Worm (Caenorhabditis elegans) whole organism, L4 larva: ENCODE data around the gene mtcu-2.
A peak's percentile ranks its signal among the peaks of the same experiment; 100 is the strongest.

Source experiments
- D1046.2 ChIP-seq: fragments of 200-800 bp; sonication (Bioruptor generic); IDR thresholded peaks from 2 replicates; pipeline ENCODE4 v1.3.6; 2022; ENCODE audit warnings: missing genetic modification characterization, missing compliant biosample characterization
- F10B5.3 ChIP-seq: sonication (generic microtip); optimal IDR thresholded peaks from 2 replicates; lab custom pipeline; 2016; ENCODE audit warnings: mild to moderate bottlenecking, missing genetic modification characterization, missing compliant biosample characterization
- F37D6.2 ChIP-seq: sonication (generic microtip); optimal IDR thresholded peaks from 2 replicates; lab custom pipeline; 2016; ENCODE audit warnings: mild to moderate bottlenecking, missing genetic modification characterization, missing compliant biosample characterization
- T20F7.1 ChIP-seq: fragments of 200-800 bp; sonication (Bioruptor generic); optimal IDR thresholded peaks from 2 replicates; lab custom pipeline; 2018; ENCODE audit warnings: mild to moderate bottlenecking, missing genetic modification characterization, missing compliant biosample characterization
- T26A8.4 ChIP-seq: fragments of 200-800 bp; sonication (Bioruptor generic); IDR thresholded peaks from 2 replicates; pipeline ENCODE4 v1.3.6; 2022; ENCODE audit warnings: missing genetic modification characterization, missing compliant biosample characterization
- ZK546.5 ChIP-seq, 2 experiments: sonication (generic microtip); optimal IDR thresholded peaks; 2 replicates each; lab custom pipeline; 2017; ENCODE audit warnings: missing biosample characterization in 2 of 2, missing genetic modification characterization in 2 of 2
- aha-1 ChIP-seq: fragments of 150-350 bp; peaks from one replicate; lab custom pipeline; 2014; ENCODE audit warnings: missing biosample characterization, missing genetic modification characterization
- arid-1 ChIP-seq: fragments of 200-800 bp; sonication (Bioruptor generic); conservative IDR thresholded peaks from 2 replicates; pipeline ENCODE4 v1.3.6; 2022; ENCODE audit warnings: missing genetic modification reagents, missing genetic modification characterization, missing compliant biosample characterization
- ceh-32 ChIP-seq: sonication (generic microtip); optimal IDR thresholded peaks from 2 replicates; lab custom pipeline; 2016; ENCODE audit warnings: mild to moderate bottlenecking, missing genetic modification characterization, missing compliant biosample characterization; ENCODE audit not compliant: poor library complexity
- ceh-44 ChIP-seq: fragments of 200-800 bp; sonication (Bioruptor generic); IDR thresholded peaks from 2 replicates; pipeline ENCODE4 v1.3.6; 2022; ENCODE audit warnings: missing genetic modification reagents, missing genetic modification characterization, missing compliant biosample characterization
- ceh-62 ChIP-seq: sonication (generic microtip); optimal IDR thresholded peaks from 2 replicates; lab custom pipeline; 2017; ENCODE audit warnings: missing biosample characterization, missing genetic modification characterization
- ces-1 ChIP-seq: fragments of 150-350 bp; sonication (generic microtip); optimal IDR thresholded peaks from 4 replicates; lab custom pipeline; 2014; ENCODE audit warnings: missing biosample characterization, missing genetic modification reagents, missing genetic modification characterization
- daf-8 ChIP-seq: fragments of 200-800 bp; sonication (Bioruptor generic); IDR thresholded peaks from 2 replicates; pipeline ENCODE4 v1.3.6; 2022; ENCODE audit warnings: missing genetic modification characterization, missing compliant biosample characterization
- dmd-9 ChIP-seq: fragments of 200-800 bp; sonication (Bioruptor generic); IDR thresholded peaks from 2 replicates; pipeline ENCODE4 v1.3.6; 2022; ENCODE audit warnings: missing genetic modification reagents, missing genetic modification characterization, missing compliant biosample characterization
- dpl-1 ChIP-seq: fragments of 150-350 bp; optimal IDR thresholded peaks from 2 replicates; lab custom pipeline; 2014; ENCODE audit warnings: missing biosample characterization, missing genetic modification reagents, missing genetic modification characterization
- egl-27 ChIP-seq: sonication (generic microtip); optimal IDR thresholded peaks from 3 replicates; lab custom pipeline; 2017; ENCODE audit warnings: missing biosample characterization, missing genetic modification reagents, missing genetic modification characterization
- egl-43 ChIP-seq: fragments of 200-800 bp; sonication (Bioruptor generic); IDR thresholded peaks from 2 replicates; pipeline ENCODE4 v1.3.6; 2022; ENCODE audit warnings: missing genetic modification reagents, missing genetic modification characterization, missing compliant biosample characterization
- fkh-10 ChIP-seq: fragments of 150-350 bp; optimal IDR thresholded peaks from 2 replicates; lab custom pipeline; 2014; ENCODE audit warnings: missing biosample characterization, missing genetic modification reagents, missing genetic modification characterization
- fos-1 ChIP-seq: fragments of 150-350 bp; optimal IDR thresholded peaks from 2 replicates; lab custom pipeline; 2014; ENCODE audit warnings: missing biosample characterization, missing genetic modification characterization
- gei-8 ChIP-seq: fragments of 200-800 bp; sonication (Bioruptor generic); optimal IDR thresholded peaks from 2 replicates; lab custom pipeline; 2018; ENCODE audit warnings: mild to moderate bottlenecking, missing genetic modification characterization, missing compliant biosample characterization
- hmg-1.1 ChIP-seq: fragments of 200-800 bp; sonication (Bioruptor generic); IDR thresholded peaks from 2 replicates; pipeline ENCODE4 v1.3.6; 2022; ENCODE audit warnings: missing genetic modification reagents, missing genetic modification characterization, missing compliant biosample characterization
- lim-7 ChIP-seq: fragments of 200-800 bp; sonication (Bioruptor generic); IDR thresholded peaks from 2 replicates; pipeline ENCODE4 v1.3.6; 2022; ENCODE audit warnings: missing genetic modification characterization, missing compliant biosample characterization
- lin-15B ChIP-seq: fragments of 150-350 bp; sonication (generic microtip); optimal IDR thresholded peaks from 3 replicates; lab custom pipeline; 2014; ENCODE audit warnings: missing biosample characterization, missing genetic modification characterization
- lin-29 ChIP-seq: fragments of 200-800 bp; sonication (Bioruptor generic); IDR thresholded peaks from 2 replicates; pipeline ENCODE4 v1.3.6; 2022; ENCODE audit warnings: missing genetic modification reagents, missing genetic modification characterization, missing compliant biosample characterization
- lin-39 ChIP-seq: fragments of 150-350 bp; optimal IDR thresholded peaks from 2 replicates; lab custom pipeline; 2014; ENCODE audit warnings: missing biosample characterization, missing genetic modification reagents, missing genetic modification characterization
- lir-3 ChIP-seq: sonication (generic microtip); optimal IDR thresholded peaks from 2 replicates; lab custom pipeline; 2016; ENCODE audit warnings: mild to moderate bottlenecking, missing genetic modification characterization, missing compliant biosample characterization
- madf-9 ChIP-seq: fragments of 200-800 bp; sonication (Bioruptor generic); conservative IDR thresholded peaks from 2 replicates; pipeline ENCODE4 v1.3.6; 2022; ENCODE audit warnings: missing genetic modification reagents, missing genetic modification characterization, missing compliant biosample characterization
- mep-1 ChIP-seq: fragments of 150-350 bp; sonication (generic microtip); optimal IDR thresholded peaks from 3 replicates; lab custom pipeline; 2014; ENCODE audit warnings: missing biosample characterization, missing genetic modification characterization
- mxl-3 ChIP-seq: fragments of 200-800 bp; sonication (Bioruptor generic); optimal IDR thresholded peaks from 2 replicates; lab custom pipeline; 2018; ENCODE audit warnings: mild to moderate bottlenecking, missing genetic modification characterization, missing compliant biosample characterization
- nhr-102 ChIP-seq: sonication (generic microtip); optimal IDR thresholded peaks from 2 replicates; lab custom pipeline; 2016; ENCODE audit warnings: mild to moderate bottlenecking, missing genetic modification characterization, moderate library complexity, missing compliant biosample characterization
- nhr-111 ChIP-seq: fragments of 200-800 bp; sonication (Bioruptor generic); optimal IDR thresholded peaks from 2 replicates; lab custom pipeline; 2018; ENCODE audit warnings: mild to moderate bottlenecking, missing genetic modification characterization, missing compliant biosample characterization
- nhr-28 ChIP-seq: fragments of 150-350 bp; optimal IDR thresholded peaks from 2 replicates; lab custom pipeline; 2014; ENCODE audit warnings: missing biosample characterization, missing genetic modification characterization
- nhr-41 ChIP-seq: fragments of 200-800 bp; sonication (Bioruptor generic); IDR thresholded peaks from 2 replicates; pipeline ENCODE4 v1.3.6; 2022; ENCODE audit warnings: missing genetic modification reagents, missing genetic modification characterization, missing compliant biosample characterization
- nhr-42 ChIP-seq: fragments of 200-800 bp; sonication (Bioruptor generic); IDR thresholded peaks from 2 replicates; pipeline ENCODE4 v1.3.6; 2022; ENCODE audit warnings: missing genetic modification characterization, missing compliant biosample characterization
- nhr-48 ChIP-seq: sonication (generic microtip); optimal IDR thresholded peaks from 2 replicates; lab custom pipeline; 2016; ENCODE audit warnings: mild to moderate bottlenecking, missing genetic modification characterization, missing compliant biosample characterization
- nhr-6 ChIP-seq: fragments of 150-350 bp; optimal IDR thresholded peaks from 2 replicates; lab custom pipeline; 2014; ENCODE audit warnings: missing biosample characterization, missing genetic modification characterization
- nhr-77 ChIP-seq: fragments of 150-350 bp; optimal IDR thresholded peaks from 2 replicates; lab custom pipeline; 2014; ENCODE audit warnings: missing biosample characterization, missing genetic modification characterization
- pha-4 ChIP-seq, 2 experiments: fragments of 150-350 bp in 1 of 2; fragments of 200-800 bp in 1 of 2; sonication (Bioruptor generic) in 1 of 2; IDR thresholded peaks in 1 of 2; optimal IDR thresholded peaks in 1 of 2; 2 replicates each; pipeline versions ENCODE4 v1.3.6 to Lab custom; 2014 to 2022; ENCODE audit warnings: missing genetic modification characterization in 2 of 2, missing genetic modification reagents in 2 of 2, missing biosample characterization in 1 of 2, missing compliant biosample characterization in 1 of 2
- pqm-1 ChIP-seq: sonication (generic microtip); optimal IDR thresholded peaks from 2 replicates; lab custom pipeline; 2017; ENCODE audit warnings: missing biosample characterization, missing genetic modification characterization
- saeg-2 ChIP-seq: fragments of 200-800 bp; sonication (Bioruptor generic); IDR thresholded peaks from 2 replicates; pipeline ENCODE4 v1.3.6; 2022; ENCODE audit warnings: missing genetic modification reagents, missing genetic modification characterization, missing compliant biosample characterization
- set-16 ChIP-seq: fragments of 200-800 bp; sonication (Bioruptor generic); IDR thresholded peaks from 2 replicates; pipeline ENCODE4 v1.3.6; 2022; ENCODE audit warnings: missing genetic modification reagents, missing genetic modification characterization, missing compliant biosample characterization
- skn-1 ChIP-seq: fragments of 150-350 bp; optimal IDR thresholded peaks from 2 replicates; lab custom pipeline; 2014; ENCODE audit warnings: missing biosample characterization, missing genetic modification characterization
- snpc-4 ChIP-seq: fragments of 150-350 bp; optimal IDR thresholded peaks from 2 replicates; lab custom pipeline; 2014; ENCODE audit warnings: missing biosample characterization, missing genetic modification characterization
- spr-3 ChIP-seq: fragments of 200-800 bp; sonication (Bioruptor generic); optimal IDR thresholded peaks from 2 replicates; lab custom pipeline; 2018; ENCODE audit warnings: mild to moderate bottlenecking, missing genetic modification characterization, missing compliant biosample characterization
- tag-97 ChIP-seq: fragments of 200-800 bp; sonication (Bioruptor generic); IDR thresholded peaks from 2 replicates; pipeline ENCODE4 v1.3.6; 2022; ENCODE audit warnings: missing genetic modification characterization, missing compliant biosample characterization
- tra-1 ChIP-seq: fragments of 200-800 bp; sonication (Bioruptor generic); IDR thresholded peaks from 2 replicates; pipeline ENCODE4 v1.3.6; 2022; ENCODE audit warnings: missing genetic modification reagents, missing genetic modification characterization, missing compliant biosample characterization
- unc-130 ChIP-seq: sonication (generic microtip); optimal IDR thresholded peaks from 2 replicates; lab custom pipeline; 2016; ENCODE audit warnings: missing genetic modification reagents, missing genetic modification characterization, missing compliant biosample characterization
- unc-39 ChIP-seq: sonication (generic microtip); optimal IDR thresholded peaks from 2 replicates; lab custom pipeline; 2017; ENCODE audit warnings: missing biosample characterization, missing genetic modification characterization
- unc-62 ChIP-seq, 3 experiments: fragments of 150-350 bp in 1 of 3; sonication (generic microtip); optimal IDR thresholded peaks in 2 of 3; peaks in 1 of 3; 1 replicate in 1 of 3; 2 replicates in 2 of 3; lab custom pipeline; 2014 to 2017; ENCODE audit warnings: missing biosample characterization in 3 of 3, missing genetic modification characterization in 3 of 3, missing genetic modification reagents in 3 of 3, missing genotype in 1 of 3
- zag-1 ChIP-seq: fragments of 150-350 bp; optimal IDR thresholded peaks from 2 replicates; lab custom pipeline; 2014; ENCODE audit warnings: missing biosample characterization, missing genetic modification characterization
- zip-11 ChIP-seq: fragments of 200-800 bp; sonication (Bioruptor generic); IDR thresholded peaks from 2 replicates; pipeline ENCODE4 v1.3.6; 2022; ENCODE audit warnings: missing genetic modification characterization, missing compliant biosample characterization
- zip-2 ChIP-seq: fragments of 150-350 bp; optimal IDR thresholded peaks from 2 replicates; lab custom pipeline; 2014; ENCODE audit warnings: missing biosample characterization, missing genetic modification characterization
- ztf-11 ChIP-seq: fragments of 150-350 bp; optimal IDR thresholded peaks from 2 replicates; lab custom pipeline; 2014; ENCODE audit warnings: missing biosample characterization, missing genetic modification characterization

mtcu-2 gene

DNA sequence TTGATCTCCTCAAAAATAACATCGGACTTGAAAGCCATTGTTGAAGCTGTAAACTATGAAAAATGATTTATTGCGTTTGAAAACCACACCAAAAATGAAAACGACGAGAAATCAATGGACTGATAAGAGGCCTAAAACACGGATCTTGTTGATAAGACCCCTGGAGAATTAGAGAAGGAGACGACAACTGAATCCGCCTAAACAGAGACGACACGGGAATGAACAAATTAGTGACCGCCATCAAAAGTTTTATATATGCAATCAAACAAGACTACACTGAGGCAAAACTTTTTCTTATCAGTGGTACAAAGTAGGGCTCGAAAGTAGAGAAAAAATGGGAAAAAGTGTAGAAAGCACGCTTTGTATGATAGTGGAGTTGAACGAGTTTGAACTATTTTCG is 31.9 kb downstream of the mtcu-2 start, which contains the start of gene nlt-1 (continued):
- TF ChIP-seq arid-1 (GFP tag; lab: Robert Waterston, UW) (no peak), madf-9 (no peak), mxl-3 (GFP tag; lab: Kevin White, UChicago) (no peak), T20F7.1 (peak; percentile 43), zip-2 (tag; lab: Kevin White, UChicago) (no peak), aha-1 (tag; lab: Kevin White, UChicago) (no peak), nhr-102 (peak; percentile 55), ceh-44 (GFP tag; lab: Robert Waterston, UW) (no peak), nhr-41 (GFP tag; lab: Robert Waterston, UW) (no peak; the same call in 1 of the 2 replicates), ceh-62 (tag; lab: Kevin White, UChicago) (no peak), lin-15B (tag; lab: Kevin White, UChicago) (no peak), nhr-28 (tag; lab: Kevin White, UChicago) (peak; percentile 96), lin-39 (tag; lab: Kevin White, UChicago) (no peak), unc-62 (GFP tag; optimal IDR thresholded peaks at IDR 0.05 in 1 of 2; lab: Kevin White, UChicago) (peak in 1 of 2 experiments; percentile 20), unc-62 (tag; optimal IDR thresholded peaks at IDR 0.05; lab: Kevin White, UChicago) (no peak), T26A8.4 (GFP tag; lab: Robert Waterston, UW) (no peak), lir-3 (tag; lab: Kevin White, UChicago) (no peak), unc-130 (no peak), unc-39 (tag; lab: Kevin White, UChicago) (no peak), dpl-1 (GFP tag; lab: Kevin White, UChicago) (no peak), fos-1 (tag; lab: Kevin White, UChicago) (no peak), D1046.2 (GFP tag; lab: Robert Waterston, UW) (no peak), nhr-42 (GFP tag; lab: Robert Waterston, UW) (no peak), F10B5.3 (no peak), lin-29 (GFP tag; lab: Robert Waterston, UW) (no peak), zip-11 (GFP tag; lab: Robert Waterston, UW) (no peak), ceh-32 (tag; lab: Kevin White, UChicago) (no peak), ztf-11 (tag; lab: Kevin White, UChicago) (no peak), hmg-1.1 (GFP tag; lab: Robert Waterston, UW) (no peak), F37D6.2 (tag; lab: Kevin White, UChicago) (no peak), egl-43 (GFP tag; lab: Robert Waterston, UW) (no peak), egl-27 (no peak), ces-1 (no peak), zag-1 (tag; lab: Kevin White, UChicago) (no peak), gei-8 (no peak), pqm-1 (tag; lab: Kevin White, UChicago) (peak; percentile 91), nhr-111 (no peak), ZK546.5 (tag; optimal IDR thresholded peaks at IDR 0.05; lab: Kevin White, UChicago) (no peak), fkh-10 (no peak), saeg-2 (no peak), pha-4 (GFP tag; IDR thresholded peaks at IDR 0.05; lab: Robert Waterston, UW) (no peak), pha-4 (tag; optimal IDR thresholded peaks at IDR 0.05; lab: Kevin White, UChicago) (no peak), tag-97 (GFP tag; lab: Robert Waterston, UW) (no peak), nhr-6 (tag; lab: Kevin White, UChicago) (peak; percentile 24), nhr-48 (peak; percentile 70), dmd-9 (GFP tag; lab: Robert Waterston, UW) (no peak), set-16 (no peak), spr-3 (no peak), lim-7 (no peak), daf-8 (GFP tag; lab: Robert Waterston, UW) (no peak), tra-1 (GFP tag; lab: Robert Waterston, UW) (peak; percentile 72; the same call in 1 of the 2 replicates), mep-1 (peak; percentile 44), nhr-77 (tag; lab: Kevin White, UChicago) (peak; percentile 93), snpc-4 (tag; lab: Kevin White, UChicago) (no peak), skn-1 (no peak)
